Worm (Caenorhabditis elegans) whole organism, L2 larva: ENCODE data around the gene C46F2.1.
A peak's percentile ranks its signal among the peaks of the same experiment; 100 is the strongest.

ENCODE experiments used
- C34F6.9 ChIP-seq: fragments of 150-350 bp; optimal IDR thresholded peaks from 2 replicates; lab custom pipeline; 2014; ENCODE audit warnings: missing biosample characterization, missing genetic modification characterization
- F13H6.1 ChIP-seq: sonication (generic microtip); optimal IDR thresholded peaks from 2 replicates; lab custom pipeline; 2016; ENCODE audit warnings: missing genetic modification characterization, missing compliant biosample characterization
- aly-2 ChIP-seq: fragments of 150-350 bp; optimal IDR thresholded peaks from 2 replicates; lab custom pipeline; 2014; ENCODE audit warnings: missing biosample characterization, missing genetic modification characterization
- ama-1 ChIP-seq: fragments of 150-350 bp; optimal IDR thresholded peaks from 2 replicates; lab custom pipeline; 2018; ENCODE audit warnings: inconsistent platforms
- blmp-1 ChIP-seq: sonication (generic microtip); optimal IDR thresholded peaks from 2 replicates; lab custom pipeline; 2017; ENCODE audit warnings: missing genetic modification characterization, mild to moderate bottlenecking, missing compliant biosample characterization, antibody characterized with exemption, moderate library complexity; ENCODE audit not compliant: insufficient read depth
- ceh-16 ChIP-seq: fragments of 150-350 bp; optimal IDR thresholded peaks from 2 replicates; lab custom pipeline; 2014; ENCODE audit warnings: missing biosample characterization, missing genetic modification characterization
- ceh-82 ChIP-seq: fragments of 150-350 bp; optimal IDR thresholded peaks from 2 replicates; lab custom pipeline; 2014; ENCODE audit warnings: missing biosample characterization, missing genetic modification characterization
- crh-2 ChIP-seq: sonication (generic microtip); optimal IDR thresholded peaks from 2 replicates; lab custom pipeline; 2017; ENCODE audit warnings: missing biosample characterization, missing genetic modification characterization
- dmd-4 ChIP-seq: sonication (generic microtip); optimal IDR thresholded peaks from 2 replicates; lab custom pipeline; 2017; ENCODE audit warnings: missing biosample characterization, missing genetic modification characterization
- egl-27 ChIP-seq: sonication (generic microtip); optimal IDR thresholded peaks from 3 replicates; lab custom pipeline; 2017; ENCODE audit warnings: missing biosample characterization, missing genetic modification reagents, missing genetic modification characterization
- elt-1 ChIP-seq: fragments of 150-350 bp; optimal IDR thresholded peaks from 2 replicates; lab custom pipeline; 2014; ENCODE audit warnings: missing biosample characterization, missing genetic modification characterization
- fos-1 ChIP-seq: fragments of 150-350 bp; optimal IDR thresholded peaks from 2 replicates; lab custom pipeline; 2014; ENCODE audit warnings: missing biosample characterization, missing genetic modification characterization
- gmeb-1 ChIP-seq: fragments of 150-350 bp; optimal IDR thresholded peaks from 2 replicates; lab custom pipeline; 2014; ENCODE audit warnings: missing biosample characterization, missing genetic modification characterization
- lin-11 ChIP-seq: fragments of 150-350 bp; sonication (generic microtip); optimal IDR thresholded peaks from 2 replicates; lab custom pipeline; 2014; ENCODE audit warnings: missing biosample characterization, missing genetic modification characterization, inconsistent platforms, mixed read lengths
- lin-13 ChIP-seq: fragments of 150-350 bp; optimal IDR thresholded peaks from 2 replicates; lab custom pipeline; 2014; ENCODE audit warnings: missing biosample characterization, missing genetic modification reagents, missing genetic modification characterization
- lin-39 ChIP-seq: fragments of 150-350 bp; optimal IDR thresholded peaks from 2 replicates; lab custom pipeline; 2014; ENCODE audit warnings: missing biosample characterization, missing genetic modification reagents, missing genetic modification characterization
- lsy-2 ChIP-seq, 2 experiments: fragments of 150-350 bp in 1 of 2; sonication (generic microtip) in 1 of 2; optimal IDR thresholded peaks; 2 replicates each; lab custom pipeline; 2014 to 2017; ENCODE audit warnings: missing biosample characterization in 2 of 2, missing genetic modification characterization in 2 of 2
- mab-5 ChIP-seq: fragments of 150-350 bp; optimal IDR thresholded peaks from 2 replicates; lab custom pipeline; 2014; ENCODE audit warnings: missing biosample characterization, missing genetic modification characterization
- mbf-1 ChIP-seq: sonication (generic microtip); optimal IDR thresholded peaks from 2 replicates; lab custom pipeline; 2017; ENCODE audit warnings: missing biosample characterization, missing genetic modification characterization
- nhr-10 ChIP-seq: sonication (generic microtip); optimal IDR thresholded peaks from 2 replicates; lab custom pipeline; 2017; ENCODE audit warnings: missing biosample characterization, missing genetic modification characterization
- nhr-11 ChIP-seq: fragments of 150-350 bp; optimal IDR thresholded peaks from 2 replicates; lab custom pipeline; 2014; ENCODE audit warnings: missing biosample characterization, missing genetic modification characterization
- nhr-129 ChIP-seq: fragments of 150-350 bp; optimal IDR thresholded peaks from 2 replicates; lab custom pipeline; 2014; ENCODE audit warnings: missing biosample characterization, missing genetic modification characterization
- nhr-21 ChIP-seq: fragments of 150-350 bp; optimal IDR thresholded peaks from 2 replicates; lab custom pipeline; 2014; ENCODE audit warnings: missing biosample characterization, missing genetic modification characterization
- nhr-23 ChIP-seq: fragments of 150-350 bp; optimal IDR thresholded peaks from 2 replicates; lab custom pipeline; 2014; ENCODE audit warnings: missing biosample characterization, missing genetic modification reagents, missing genetic modification characterization
- nhr-237 ChIP-seq: fragments of 150-350 bp; optimal IDR thresholded peaks from 2 replicates; lab custom pipeline; 2014; ENCODE audit warnings: missing biosample characterization, missing genetic modification characterization
- nhr-25 ChIP-seq: fragments of 150-350 bp; sonication (generic microtip); optimal IDR thresholded peaks from 3 replicates; lab custom pipeline; 2014; ENCODE audit warnings: missing biosample characterization, missing genetic modification characterization
- nhr-6 ChIP-seq: fragments of 150-350 bp; optimal IDR thresholded peaks from 2 replicates; lab custom pipeline; 2014; ENCODE audit warnings: missing biosample characterization, missing genetic modification characterization
- nhr-77 ChIP-seq: fragments of 150-350 bp; optimal IDR thresholded peaks from 2 replicates; lab custom pipeline; 2014; ENCODE audit warnings: missing biosample characterization, missing genetic modification characterization
- peb-1 ChIP-seq: fragments of 150-350 bp; optimal IDR thresholded peaks from 2 replicates; lab custom pipeline; 2014; ENCODE audit warnings: missing biosample characterization, missing genetic modification characterization
- sem-4 ChIP-seq: fragments of 150-350 bp; optimal IDR thresholded peaks from 2 replicates; lab custom pipeline; 2014; ENCODE audit warnings: missing biosample characterization, missing genetic modification reagents, missing genetic modification characterization
- skn-1 ChIP-seq: sonication (generic microtip); optimal IDR thresholded peaks from 2 replicates; lab custom pipeline; 2017; ENCODE audit warnings: missing biosample characterization, missing genetic modification characterization
- sma-3 ChIP-seq: sonication (generic microtip); optimal IDR thresholded peaks from 2 replicates; lab custom pipeline; 2016; ENCODE audit warnings: missing genetic modification reagents, missing genetic modification characterization, missing compliant biosample characterization
- snpc-4 ChIP-seq: fragments of 150-350 bp; optimal IDR thresholded peaks from 2 replicates; lab custom pipeline; 2014; ENCODE audit warnings: missing biosample characterization, missing genetic modification characterization
- unc-55 ChIP-seq: fragments of 150-350 bp; sonication (generic microtip); optimal IDR thresholded peaks from 3 replicates; lab custom pipeline; 2014; ENCODE audit warnings: missing biosample characterization, missing genetic modification reagents, missing genetic modification characterization
- ztf-4 ChIP-seq: fragments of 150-350 bp; optimal IDR thresholded peaks from 2 replicates; lab custom pipeline; 2014; ENCODE audit warnings: missing biosample characterization, missing genetic modification characterization

Gene C46F2.1

DNA sequence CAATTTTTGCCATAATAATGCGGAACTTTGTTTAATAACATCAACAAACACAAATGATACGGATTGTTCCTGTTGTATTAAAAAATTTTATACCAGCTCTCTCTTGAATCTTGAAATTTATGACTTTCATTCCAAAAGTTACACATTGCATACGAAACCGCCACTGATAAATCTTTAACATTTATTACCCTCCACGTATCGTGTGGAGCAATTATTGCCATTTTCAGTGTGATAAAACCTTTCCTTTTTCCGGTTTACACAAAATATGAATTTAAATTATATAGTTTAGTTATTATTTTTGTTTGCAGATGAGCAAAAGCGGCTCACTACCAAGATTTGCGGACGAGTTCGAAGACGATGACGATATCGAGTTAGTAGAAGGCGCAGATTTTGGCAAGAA is 17.0 kb upstream of the C46F2.1 start, which contains the start of gene C18A11.3:
TSS of gene C18A11.3 (plus strand) at position 301 of the 400 bp plus-strand sequence.
- no peak for TF ChIP-seq egl-27 (tag; lab: Kevin White, UChicago)
- peak; percentile 24 for TF ChIP-seq fos-1

- TF ChIP-seq ceh-16 (tag; lab: Kevin White, UChicago), result no peak
- TF ChIP-seq ceh-82 (tag; lab: Kevin White, UChicago), result no peak
- no peak for TF ChIP-seq aly-2 (tag; lab: Kevin White, UChicago)
- TF ChIP-seq nhr-23 (tag; lab: Kevin White, UChicago), result no peak
- TF ChIP-seq nhr-21, result no peak
- TF ChIP-seq lin-13 (GFP tag; lab: Kevin White, UChicago), result no peak
- TF ChIP-seq nhr-10 (tag; lab: Kevin White, UChicago), result no peak
- TF ChIP-seq C34F6.9, result no peak
- TF ChIP-seq dmd-4, result no peak
- no peak for TF ChIP-seq crh-2
- no peak for TF ChIP-seq blmp-1 (tag; lab: Kevin White, UChicago)
- no peak for TF ChIP-seq mab-5
- no peak for TF ChIP-seq lin-39 (tag; lab: Kevin White, UChicago)
- TF ChIP-seq mbf-1 (tag; lab: Kevin White, UChicago), result no peak
- TF ChIP-seq nhr-237 (tag; lab: Kevin White, UChicago), result no peak
- TF ChIP-seq, all 48 proteins: peak for 0
Observed at ce11 chrX:8067268-8067667, 10.6 kb upstream of the C46F2.1 start, which contains the start of gene C18A11.2. TSS of gene C18A11.2 (plus strand) at chrX:8067568.

DNA sequence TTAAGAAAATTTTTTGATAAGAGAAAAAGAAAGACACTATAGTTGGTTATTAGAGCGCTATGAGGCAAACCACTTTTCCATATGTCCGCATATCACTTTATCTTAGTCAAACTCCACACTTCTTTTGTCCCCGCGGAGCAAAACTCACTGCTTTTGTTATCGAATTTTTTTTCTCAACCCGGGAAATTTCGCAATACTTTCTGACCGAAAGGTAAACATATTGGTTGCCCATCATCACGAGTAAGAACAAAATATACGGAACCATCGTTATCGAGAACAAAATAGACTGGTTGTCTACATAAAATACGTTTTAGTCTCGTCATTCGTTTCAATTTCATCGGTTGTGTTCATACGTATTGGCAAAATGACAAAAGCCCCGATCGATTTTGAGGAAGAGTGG is 8.6 kb upstream of the C46F2.1 start, which contains the start of gene C18A11.1:
TSS of gene C18A11.1 (plus strand) at position 36 of the 400 bp plus-strand sequence.
- TF ChIP-seq nhr-129 (peak; percentile 35), snpc-4 (tag; lab: Kevin White, UChicago) (no peak), nhr-23 (tag; lab: Kevin White, UChicago) (no peak), gmeb-1 (tag; lab: Kevin White, UChicago) (peak; percentile 49), sma-3 (no peak), lin-13 (GFP tag; lab: Kevin White, UChicago) (no peak), fos-1 (peak; percentile 29), nhr-77 (tag; lab: Kevin White, UChicago) (no peak), skn-1 (tag; lab: Kevin White, UChicago) (no peak), ztf-4 (tag; lab: Kevin White, UChicago) (no peak), ceh-82 (tag; lab: Kevin White, UChicago) (no peak), C34F6.9 (no peak), crh-2 (peak; percentile 40), F13H6.1 (tag; lab: Kevin White, UChicago) (peak; percentile 40), lsy-2 (tag; optimal IDR thresholded peaks at IDR 0.05; lab: Kevin White, UChicago) (no peak), sem-4 (tag; lab: Kevin White, UChicago) (no peak)

- TF ChIP-seq nhr-77 (tag; lab: Kevin White, UChicago) (no peak), sem-4 (tag; lab: Kevin White, UChicago) (no peak), ama-1 (no peak), unc-55 (no peak), sma-3 (no peak), blmp-1 (tag; lab: Kevin White, UChicago) (no peak), ceh-82 (tag; lab: Kevin White, UChicago) (no peak), peb-1 (no peak), crh-2 (no peak), skn-1 (tag; lab: Kevin White, UChicago) (no peak), elt-1 (tag; lab: Kevin White, UChicago) (no peak), dmd-4 (no peak), ceh-16 (tag; lab: Kevin White, UChicago) (no peak), ztf-4 (tag; lab: Kevin White, UChicago) (no peak), nhr-6 (no peak), nhr-11 (tag; lab: Kevin White, UChicago) (no peak), mab-5 (no peak), lsy-2 (tag; optimal IDR thresholded peaks at IDR 0.05; lab: Kevin White, UChicago) (no peak), lin-11 (no peak), egl-27 (tag; lab: Kevin White, UChicago) (no peak)
Observed at ce11 chrX:8074527-8074926, 3.3 kb upstream of the C46F2.1 start.

DNA sequence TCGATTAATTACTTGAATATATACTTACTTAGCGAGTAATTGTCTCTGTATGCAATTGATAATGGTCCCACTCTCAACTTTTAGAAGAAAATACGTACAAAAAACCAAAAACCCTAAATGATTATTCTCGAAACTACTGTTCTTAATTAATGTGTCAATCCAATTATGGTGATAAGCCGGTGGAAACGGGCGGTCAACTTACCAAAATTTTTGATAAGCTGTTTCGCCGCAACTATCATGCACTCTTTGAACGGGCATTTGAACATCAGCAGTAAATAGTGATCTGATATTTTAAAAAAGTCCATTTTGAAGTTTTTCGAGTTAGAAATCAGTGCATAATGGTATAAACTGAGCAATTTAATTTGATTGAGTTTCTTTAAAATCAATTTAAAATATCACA is 526 bp downstream of the C46F2.1 start:
- TF ChIP-seq fos-1, result peak; percentile 11
- no peak for TF ChIP-seq nhr-25 (tag; lab: Kevin White, UChicago)
